Fruit fly (Drosophila melanogaster) whole organism, embryonic: ENCODE results near the gene GstD10.
A peak's percentile ranks its signal among the peaks of the same experiment; 100 is the strongest.

Source experiments
- ATbp ChIP-seq: fragments of 200-800 bp; sonication (Bioruptor generic); optimal IDR thresholded peaks from 2 replicates; lab custom pipeline; 2017; ENCODE audit warnings: missing biosample characterization, mild to moderate bottlenecking, missing genetic modification characterization, missing genetic modification reagents
- Ada2b ChIP-seq: fragments of 200-800 bp; sonication (Bioruptor generic); IDR thresholded peaks from 2 replicates; pipeline ENCODE4 v1.3.6; 2022; ENCODE audit warnings: missing biosample characterization, missing genetic modification characterization
- Awh ChIP-seq: fragments of 200-800 bp; sonication (Bioruptor generic); IDR thresholded peaks from 2 replicates; pipeline ENCODE4, ENCODE4 v1.3.6; 2022; ENCODE audit warnings: missing biosample characterization, missing genetic modification characterization
- CG10147 ChIP-seq: fragments of 200-800 bp; sonication (Bioruptor generic); optimal IDR thresholded peaks from 2 replicates; lab custom pipeline; 2019; ENCODE audit warnings: missing biosample characterization, mild to moderate bottlenecking, missing genetic modification characterization, moderate library complexity
- CG10267 ChIP-seq: fragments of 200-800 bp; sonication (Bioruptor generic); optimal IDR thresholded peaks from 2 replicates; lab custom pipeline; 2018; ENCODE audit warnings: missing biosample characterization, mild to moderate bottlenecking, missing genetic modification characterization, moderate library complexity
- CG10654 ChIP-seq: fragments of 200-800 bp; sonication (Bioruptor generic); optimal IDR thresholded peaks from 2 replicates; lab custom pipeline; 2016; ENCODE audit warnings: missing biosample characterization, missing genetic modification characterization
- CG13287 ChIP-seq: fragments of 200-800 bp; sonication (Bioruptor generic); IDR thresholded peaks from 2 replicates; pipeline ENCODE4 v1.3.6; 2022; ENCODE audit warnings: missing biosample characterization, missing genetic modification characterization; ENCODE audit not compliant: partially characterized antibody
- CG14667 ChIP-seq: fragments of 200-800 bp; sonication (Bioruptor generic); IDR thresholded peaks from 2 replicates; pipeline ENCODE4 v1.3.6; 2022; ENCODE audit warnings: missing biosample characterization, missing genetic modification characterization
- CG15073 ChIP-seq: fragments of 200-800 bp; sonication (Bioruptor generic); optimal IDR thresholded peaks from 2 replicates; lab custom pipeline; 2016; ENCODE audit warnings: missing biosample characterization, missing genetic modification characterization
- CG15696 ChIP-seq: fragments of 200-800 bp; sonication (Bioruptor generic); optimal IDR thresholded peaks from 2 replicates; lab custom pipeline; 2019; ENCODE audit warnings: missing biosample characterization, mild to moderate bottlenecking, missing genetic modification characterization, moderate library complexity
- CG2116 ChIP-seq: fragments of 200-800 bp; sonication (Bioruptor generic); optimal IDR thresholded peaks from 3 replicates; lab custom pipeline; 2018; ENCODE audit warnings: missing biosample characterization, mild to moderate bottlenecking, missing genetic modification characterization
- CG2129 ChIP-seq: fragments of 200-800 bp; sonication (Bioruptor generic); IDR thresholded peaks from 2 replicates; pipeline ENCODE4 v1.3.6; 2022; ENCODE audit warnings: missing biosample characterization, missing genetic modification characterization; ENCODE audit not compliant: partially characterized antibody
- CG30403 ChIP-seq: fragments of 200-800 bp; sonication (Bioruptor generic); optimal IDR thresholded peaks from 3 replicates; lab custom pipeline; 2016; ENCODE audit warnings: missing biosample characterization, missing genetic modification characterization
- CG31388 ChIP-seq: fragments of 200-800 bp; sonication (Bioruptor generic); optimal IDR thresholded peaks from 2 replicates; lab custom pipeline; 2016; ENCODE audit warnings: missing biosample characterization, missing genetic modification characterization
- CG3281 ChIP-seq: fragments of 200-800 bp; sonication (Bioruptor generic); optimal IDR thresholded peaks from 3 replicates; lab custom pipeline; 2017; ENCODE audit warnings: missing biosample characterization, mild to moderate bottlenecking, missing genetic modification characterization
- CG34224 ChIP-seq: fragments of 200-800 bp; sonication (Bioruptor generic); IDR thresholded peaks from 3 replicates; pipeline ENCODE4 v1.3.6; 2022; ENCODE audit warnings: missing biosample characterization, missing genetic modification characterization; ENCODE audit not compliant: partially characterized antibody
- CG4282 ChIP-seq: fragments of 200-800 bp; sonication (Bioruptor generic); optimal IDR thresholded peaks from 2 replicates; lab custom pipeline; 2016; ENCODE audit warnings: missing biosample characterization, missing genetic modification characterization
- CG6791 ChIP-seq: fragments of 200-800 bp; sonication (Bioruptor generic); IDR thresholded peaks from 3 replicates; pipeline ENCODE4 v1.3.6; 2022; ENCODE audit warnings: missing biosample characterization, missing genetic modification characterization; ENCODE audit not compliant: partially characterized antibody
- CG7786 ChIP-seq: fragments of 200-800 bp; sonication (Bioruptor generic); optimal IDR thresholded peaks from 2 replicates; lab custom pipeline; 2016; ENCODE audit warnings: missing biosample characterization, missing genetic modification characterization
- CG7839 ChIP-seq: fragments of 200-800 bp; sonication (Bioruptor generic); optimal IDR thresholded peaks from 3 replicates; lab custom pipeline; 2018; ENCODE audit warnings: missing biosample characterization, mild to moderate bottlenecking, missing genetic modification characterization, moderate library complexity
- CG7928 ChIP-seq: fragments of 200-800 bp; sonication (Bioruptor generic); optimal IDR thresholded peaks from 2 replicates; lab custom pipeline; 2017; ENCODE audit warnings: missing biosample characterization, mild to moderate bottlenecking, missing genetic modification characterization
- CG7963 ChIP-seq: fragments of 200-800 bp; sonication (Bioruptor generic); IDR thresholded peaks from 3 replicates; pipeline ENCODE4 v1.3.6; 2022; ENCODE audit warnings: missing biosample characterization, missing genetic modification characterization; ENCODE audit not compliant: partially characterized antibody
- CHES-1-like ChIP-seq: fragments of 200-800 bp; sonication (Bioruptor generic); optimal IDR thresholded peaks from 2 replicates; lab custom pipeline; 2016; ENCODE audit warnings: missing biosample characterization, missing genetic modification characterization
- CoRest ChIP-seq: fragments of 200-800 bp; sonication (Bioruptor generic); optimal IDR thresholded peaks from 3 replicates; lab custom pipeline; 2018; ENCODE audit warnings: missing biosample characterization, mild to moderate bottlenecking, missing genetic modification characterization, moderate library complexity
- D19B ChIP-seq: fragments of 200-800 bp; sonication (Bioruptor generic); optimal IDR thresholded peaks from 2 replicates; lab custom pipeline; 2017; ENCODE audit warnings: missing biosample characterization, mild to moderate bottlenecking, missing genetic modification characterization
- Fer3 ChIP-seq: fragments of 200-800 bp; sonication (Bioruptor generic); optimal IDR thresholded peaks from 2 replicates; lab custom pipeline; 2018; ENCODE audit warnings: missing biosample characterization, mild to moderate bottlenecking, missing genetic modification characterization, moderate library complexity
- Hmx ChIP-seq: fragments of 200-800 bp; sonication (Bioruptor generic); optimal IDR thresholded peaks from 2 replicates; lab custom pipeline; 2016; ENCODE audit warnings: missing biosample characterization, missing genetic modification characterization
- Kr ChIP-seq: fragments of 200-800 bp; sonication (Bioruptor generic); optimal IDR thresholded peaks from 2 replicates; lab custom pipeline; 2017; ENCODE audit warnings: missing biosample characterization, mild to moderate bottlenecking, missing genetic modification characterization
- Lim3 ChIP-seq: fragments of 200-800 bp; sonication (Bioruptor generic); IDR thresholded peaks from 2 replicates; pipeline ENCODE4 v1.3.6; 2022; ENCODE audit warnings: missing biosample characterization, missing genetic modification characterization
- Lpt ChIP-seq: fragments of >200 bp; optimal IDR thresholded peaks from 2 replicates; lab custom pipeline; 2018; ENCODE audit warnings: missing biosample characterization, missing genetic modification characterization
- Stat92E ChIP-seq, 3 experiments: fragments of >200 bp in 2 of 3; fragments of 200-800 bp in 1 of 3; sonication (Bioruptor generic) in 1 of 3; optimal IDR thresholded peaks; 2 replicates each; lab custom pipeline; 2017 to 2019; ENCODE audit warnings: missing biosample characterization in 3 of 3, missing genetic modification characterization in 3 of 3, mild to moderate bottlenecking in 1 of 3, moderate library complexity in 1 of 3
- Usf ChIP-seq: fragments of 200-800 bp; sonication (Bioruptor generic); optimal IDR thresholded peaks from 2 replicates; lab custom pipeline; 2017; ENCODE audit warnings: missing genotype, missing biosample characterization, missing genetic modification characterization
- ash1 ChIP-seq: fragments of 200-800 bp; sonication (Bioruptor generic); optimal IDR thresholded peaks from 2 replicates; lab custom pipeline; 2018; ENCODE audit warnings: missing biosample characterization, mild to moderate bottlenecking, missing genetic modification characterization
- ci ChIP-seq: fragments of 200-800 bp; sonication (Bioruptor generic); IDR thresholded peaks from 3 replicates; pipeline ENCODE4 v1.3.6; 2022; ENCODE audit warnings: missing biosample characterization, missing genetic modification characterization
- dm ChIP-seq: fragments of 200-800 bp; sonication (Bioruptor generic); optimal IDR thresholded peaks from 3 replicates; lab custom pipeline; 2016; ENCODE audit warnings: missing biosample characterization, missing genetic modification characterization
- dpn ChIP-seq, 2 experiments: fragments of 200-800 bp; sonication (Bioruptor generic); optimal IDR thresholded peaks; 3 replicates each; lab custom pipeline; 2016; ENCODE audit warnings: missing biosample characterization in 2 of 2, missing genetic modification characterization in 2 of 2
- emc ChIP-seq: fragments of 200-800 bp; sonication (Bioruptor generic); optimal IDR thresholded peaks from 2 replicates; lab custom pipeline; 2016; ENCODE audit warnings: missing biosample characterization, missing genetic modification characterization
- gcm2 ChIP-seq: fragments of 200-800 bp; sonication (Bioruptor generic); optimal IDR thresholded peaks from 2 replicates; lab custom pipeline; 2016; ENCODE audit warnings: missing biosample characterization, missing genetic modification characterization
- gt ChIP-seq: fragments of 200-800 bp; sonication (Bioruptor generic); IDR thresholded peaks from 2 replicates; pipeline ENCODE4 v1.3.6; 2022; ENCODE audit warnings: missing biosample characterization, missing genetic modification characterization
- hb ChIP-seq: fragments of 200-800 bp; sonication (Bioruptor generic); IDR thresholded peaks from 3 replicates; pipeline ENCODE4 v1.3.6; 2022; ENCODE audit warnings: missing biosample characterization, missing genetic modification characterization; ENCODE audit not compliant: partially characterized antibody
- inv ChIP-seq: fragments of 200-800 bp; sonication (Bioruptor generic); IDR thresholded peaks from 2 replicates; pipeline ENCODE4 v1.3.6; 2022; ENCODE audit warnings: missing biosample characterization, missing genetic modification characterization; ENCODE audit not compliant: partially characterized antibody
- jumu ChIP-seq: fragments of 200-800 bp; sonication (Bioruptor generic); optimal IDR thresholded peaks from 3 replicates; lab custom pipeline; 2016; ENCODE audit warnings: missing biosample characterization, missing genetic modification characterization
- lbe ChIP-seq: fragments of 200-800 bp; sonication (Bioruptor generic); optimal IDR thresholded peaks from 2 replicates; lab custom pipeline; 2016; ENCODE audit warnings: missing biosample characterization, mild to moderate bottlenecking, missing genetic modification characterization
- nmo ChIP-seq: fragments of 200-800 bp; sonication (Bioruptor generic); optimal IDR thresholded peaks from 2 replicates; lab custom pipeline; 2018; ENCODE audit warnings: missing biosample characterization, mild to moderate bottlenecking, missing genetic modification characterization, moderate library complexity
- odd ChIP-seq: fragments of 200-800 bp; sonication (Bioruptor generic); optimal IDR thresholded peaks from 2 replicates; lab custom pipeline; 2017; ENCODE audit warnings: missing biosample characterization, mild to moderate bottlenecking, missing genetic modification characterization
- seq ChIP-seq: fragments of 200-800 bp; sonication (Bioruptor generic); IDR thresholded peaks from 2 replicates; pipeline ENCODE4 v1.3.6; 2022; ENCODE audit warnings: missing biosample characterization, missing genetic modification characterization
- sna ChIP-seq: fragments of 200-800 bp; sonication (Bioruptor generic); IDR thresholded peaks from 2 replicates; pipeline ENCODE4 v1.3.6; 2022; ENCODE audit warnings: missing biosample characterization, missing genetic modification characterization; ENCODE audit not compliant: partially characterized antibody
- zen ChIP-seq: fragments of 200-800 bp; sonication (Bioruptor generic); optimal IDR thresholded peaks from 3 replicates; lab custom pipeline; 2018; ENCODE audit warnings: missing biosample characterization, mild to moderate bottlenecking, missing genetic modification characterization, moderate library complexity

The GstD10 gene

DNA sequence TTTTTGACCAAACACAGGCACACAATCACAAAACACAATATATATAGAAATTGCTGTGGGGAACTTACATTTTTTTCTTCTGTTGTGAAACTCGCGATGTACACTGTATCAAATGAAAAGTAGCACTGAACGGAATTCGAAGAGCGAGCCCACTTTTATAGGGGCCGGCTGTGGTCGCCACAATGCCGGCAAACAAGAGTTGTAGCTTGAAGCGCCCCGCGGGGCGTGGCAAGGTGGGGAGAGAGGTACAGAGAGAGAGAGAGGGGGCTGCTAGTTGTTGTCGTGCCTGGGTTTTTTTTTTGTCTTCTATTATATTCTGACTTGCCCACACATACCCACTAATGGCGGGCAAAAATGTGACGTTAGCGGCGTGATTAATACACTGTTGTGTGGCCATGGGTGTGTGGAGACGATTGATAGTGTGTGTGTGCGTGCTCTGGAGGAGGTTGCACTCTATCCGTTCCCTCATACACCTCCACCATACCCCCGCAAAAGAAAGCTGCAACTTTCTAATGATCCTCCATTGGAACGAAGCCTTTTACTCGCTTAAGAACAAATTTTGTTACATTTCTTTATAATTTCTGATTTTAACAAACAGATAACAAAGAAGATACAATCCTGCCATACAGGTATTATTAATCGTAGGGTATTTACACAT, 3.7 kb upstream of the GstD10 start, which contains the start of gene GstD1 (continued):
- TF ChIP-seq seq (GFP tag; lab: Robert Waterston, UW) (no peak), CG10147 (GFP tag; lab: Kevin White, UChicago) (peak; percentile 76), zen (tag; lab: Kevin White, UChicago) (no peak), Usf (GFP tag; lab: Kevin White, UChicago) (peak; percentile 14), CG30403 (peak; percentile 54), CG2116 (GFP tag; lab: Kevin White, UChicago) (no peak), CG15073 (GFP tag; lab: Kevin White, UChicago) (no peak), CG7839 (tag; lab: Kevin White, UChicago) (peak; percentile 55), CG4282 (GFP tag; lab: Kevin White, UChicago) (peak; percentile 3), ATbp (GFP tag; lab: Kevin White, UChicago) (peak; percentile 8), dm (GFP tag; lab: Kevin White, UChicago) (no peak), CG2129 (GFP tag; lab: Robert Waterston, UW) (no peak), CG10267 (peak; percentile 32), inv (GFP tag; lab: Robert Waterston, UW) (peak; percentile 45; the same call in 1 of the 2 replicates), sna (GFP tag; lab: Robert Waterston, UW) (0 out of 2 replicates have a peak, but pooled peaks have one; percentile 38), lbe (GFP tag; lab: Kevin White, UChicago) (no peak), hb (GFP tag; lab: Robert Waterston, UW) (no peak), CoRest (peak; percentile 26), Hmx (GFP tag; lab: Kevin White, UChicago) (no peak), CG7928 (GFP tag; lab: Kevin White, UChicago) (peak; percentile 52), Lim3 (GFP tag; lab: Robert Waterston, UW) (no peak), D19B (peak; percentile 33), Stat92E (GFP tag; optimal IDR thresholded peaks at IDR 0.05; lab: Kevin White, UChicago) (peak in 1 of 3 experiments; percentile 21), ci (GFP tag; lab: Robert Waterston, UW) (peak; percentile 63; the same call in 2 of the 3 replicates), emc (GFP tag; lab: Kevin White, UChicago) (peak; percentile 19), CHES-1-like (GFP tag; lab: Kevin White, UChicago) (peak; percentile 49), CG31388 (GFP tag; lab: Kevin White, UChicago) (no peak), CG6791 (0 out of 3 replicates have a peak, but pooled peaks have one; percentile 27), Lpt (GFP tag; lab: Kevin White, UChicago) (no peak), CG14667 (no peak), CG3281 (GFP tag; lab: Kevin White, UChicago) (peak; percentile 58), CG7786 (GFP tag; lab: Kevin White, UChicago) (peak; percentile 26), CG7963 (peak; percentile 45; the same call in 1 of the 3 replicates), nmo (GFP tag; lab: Kevin White, UChicago) (peak; percentile 54), jumu (peak; percentile 39), CG13287 (peak; percentile 39; the same call in 1 of the 2 replicates), Ada2b (GFP tag; lab: Robert Waterston, UW) (peak; percentile 65), Kr (GFP tag; lab: Kevin White, UChicago) (no peak), gt (GFP tag; lab: Robert Waterston, UW) (no peak), gcm2 (no peak), Fer3 (peak; percentile 12), dpn (GFP tag; optimal IDR thresholded peaks at IDR 0.05; lab: Kevin White, UChicago) (no peak), CG10654 (peak; percentile 19), CG34224 (peak; percentile 54; the same call in 2 of the 3 replicates), ash1 (GFP tag; lab: Kevin White, UChicago) (no peak), odd (GFP tag; lab: Kevin White, UChicago) (no peak), Awh (GFP tag; lab: Robert Waterston, UW) (no peak), CG15696 (no peak)
